Worm (Caenorhabditis elegans): ENCODE data around the gene cept-1.

- TF ChIP-seq nhr-237 (tag; optimal IDR thresholded peaks at IDR 0.05) (no peak), nhr-11 (tag; optimal IDR thresholded peaks at IDR 0.05) (no peak), lin-13 (GFP tag; optimal IDR thresholded peaks at IDR 0.05) (no peak), dpl-1 (GFP tag; optimal IDR thresholded peaks at IDR 0.05) (no peak), blmp-1 (tag; optimal IDR thresholded peaks at IDR 0.05) (no peak), ztf-11 (tag; optimal IDR thresholded peaks at IDR 0.05) (no peak)
Measured at ce11 chrX:12761778-12762177, at the start of gene cept-1.

All from whole organism, L1 larva.